Fruit fly (Drosophila melanogaster) whole organism, embryonic: ENCODE measurements around the gene CG4133.

Experiments used
- Ada2b ChIP-seq: fragments of 200-800 bp; sonication (Bioruptor generic); IDR thresholded peaks from 2 replicates; pipeline ENCODE4 v1.3.6; 2022; ENCODE audit warnings: missing biosample characterization, missing genetic modification characterization
- Aef1 ChIP-seq: fragments of 200-800 bp; sonication (Bioruptor generic); IDR thresholded peaks from 3 replicates; pipeline ENCODE4 v1.3.6; 2022; ENCODE audit warnings: missing biosample characterization, missing genetic modification characterization
- B-H1 ChIP-seq: fragments of 200-800 bp; sonication (Bioruptor generic); IDR thresholded peaks from 3 replicates; pipeline ENCODE4 v1.3.6; 2022; ENCODE audit warnings: missing biosample characterization, missing genetic modification characterization
- CG11085 ChIP-seq: fragments of 200-800 bp; sonication (Bioruptor generic); IDR thresholded peaks from 2 replicates; pipeline ENCODE4 v1.3.6; 2022; ENCODE audit warnings: missing biosample characterization, missing genetic modification characterization
- CG12071 ChIP-seq: fragments of 200-800 bp; sonication (Bioruptor generic); optimal IDR thresholded peaks from 3 replicates; lab custom pipeline; 2018; ENCODE audit warnings: missing biosample characterization, mild to moderate bottlenecking, missing genetic modification characterization
- CG14965 ChIP-seq: fragments of 200-800 bp; sonication (Bioruptor generic); optimal IDR thresholded peaks from 2 replicates; lab custom pipeline; 2016; ENCODE audit warnings: missing biosample characterization, missing genetic modification characterization, borderline replicate concordance
- CG15011 ChIP-seq: fragments of 200-800 bp; sonication (Bioruptor generic); optimal IDR thresholded peaks from 3 replicates; lab custom pipeline; 2018; ENCODE audit warnings: missing biosample characterization, mild to moderate bottlenecking, missing genetic modification characterization
- CG17186 ChIP-seq: fragments of 200-800 bp; sonication (Bioruptor generic); optimal IDR thresholded peaks from 3 replicates; lab custom pipeline; 2017; ENCODE audit warnings: missing biosample characterization, missing genetic modification reagents, missing genetic modification characterization
- CG1792 ChIP-seq: fragments of 200-800 bp; sonication (Bioruptor generic); optimal IDR thresholded peaks from 2 replicates; lab custom pipeline; 2016; ENCODE audit warnings: missing biosample characterization, missing genetic modification characterization
- CG18476 ChIP-seq: fragments of 200-800 bp; sonication (Bioruptor generic); optimal IDR thresholded peaks from 2 replicates; lab custom pipeline; 2016; ENCODE audit warnings: missing biosample characterization, mild to moderate bottlenecking, missing genetic modification characterization
- CG2712 ChIP-seq: fragments of 200-800 bp; optimal IDR thresholded peaks from 3 replicates; lab custom pipeline; 2019; ENCODE audit warnings: missing biosample characterization, mild to moderate bottlenecking, missing genetic modification characterization, moderate library complexity
- CG32767 ChIP-seq: fragments of 200-800 bp; sonication (Bioruptor generic); IDR thresholded peaks from 2 replicates; pipeline ENCODE4 v1.3.6; 2022; ENCODE audit warnings: missing biosample characterization, missing genetic modification characterization
- CG32772 ChIP-seq: fragments of 200-800 bp; sonication (Bioruptor generic); IDR thresholded peaks from 2 replicates; pipeline ENCODE4 v1.3.6; 2022; ENCODE audit warnings: missing biosample characterization, missing genetic modification characterization
- CG3281 ChIP-seq: fragments of 200-800 bp; sonication (Bioruptor generic); optimal IDR thresholded peaks from 3 replicates; lab custom pipeline; 2017; ENCODE audit warnings: missing biosample characterization, mild to moderate bottlenecking, missing genetic modification characterization
- CG33557 ChIP-seq: fragments of 200-800 bp; sonication (Bioruptor generic); optimal IDR thresholded peaks from 2 replicates; lab custom pipeline; 2019; ENCODE audit warnings: missing biosample characterization, mild to moderate bottlenecking, missing genetic modification characterization, moderate library complexity
- CG3407 ChIP-seq: fragments of 200-800 bp; sonication (Bioruptor generic); optimal IDR thresholded peaks from 2 replicates; lab custom pipeline; 2018; ENCODE audit warnings: missing biosample characterization, mild to moderate bottlenecking, missing genetic modification characterization
- CG3995 ChIP-seq: fragments of 200-800 bp; sonication (Bioruptor generic); optimal IDR thresholded peaks from 3 replicates; lab custom pipeline; 2016; ENCODE audit warnings: missing biosample characterization, missing genetic modification characterization
- CG4282 ChIP-seq: fragments of 200-800 bp; sonication (Bioruptor generic); optimal IDR thresholded peaks from 2 replicates; lab custom pipeline; 2016; ENCODE audit warnings: missing biosample characterization, missing genetic modification characterization
- CG6272 ChIP-seq: fragments of 200-800 bp; sonication (Bioruptor generic); IDR thresholded peaks from 2 replicates; pipeline ENCODE4 v1.3.6; 2022; ENCODE audit warnings: missing biosample characterization, missing genetic modification characterization
- CG6765 ChIP-seq: fragments of 200-800 bp; sonication (Bioruptor generic); optimal IDR thresholded peaks from 3 replicates; lab custom pipeline; 2017; ENCODE audit warnings: missing biosample characterization, mild to moderate bottlenecking, missing genetic modification characterization
- CG7987 ChIP-seq: fragments of 200-800 bp; sonication (Bioruptor generic); optimal IDR thresholded peaks from 2 replicates; lab custom pipeline; 2018; ENCODE audit warnings: missing biosample characterization, mild to moderate bottlenecking, missing genetic modification characterization, moderate library complexity
- CG8944 ChIP-seq: fragments of 200-800 bp; sonication (Bioruptor generic); optimal IDR thresholded peaks from 3 replicates; lab custom pipeline; 2016; ENCODE audit warnings: missing biosample characterization, missing genetic modification characterization
- CG9932 ChIP-seq: fragments of 200-800 bp; sonication (Bioruptor generic); IDR thresholded peaks from 2 replicates; pipeline ENCODE4 v1.3.6; 2022; ENCODE audit warnings: missing biosample characterization, missing genetic modification characterization
- Dek ChIP-seq: fragments of 200-800 bp; sonication (Bioruptor generic); optimal IDR thresholded peaks from 3 replicates; lab custom pipeline; 2019; ENCODE audit warnings: missing biosample characterization, mild to moderate bottlenecking, missing genetic modification characterization, moderate library complexity
- Dip2 ChIP-seq: fragments of 200-800 bp; sonication (Bioruptor generic); IDR thresholded peaks from 2 replicates; pipeline ENCODE4 v1.3.6; 2022; ENCODE audit warnings: missing biosample characterization, missing genetic modification characterization
- Dref ChIP-seq: fragments of 200-800 bp; sonication (Bioruptor generic); IDR thresholded peaks from 2 replicates; pipeline ENCODE4 v1.3.6; 2022; ENCODE audit warnings: missing biosample characterization, missing genetic modification characterization
- Hr78 ChIP-seq, 2 experiments: fragments of 200-800 bp in 1 of 2; fragments of >200 bp in 1 of 2; sonication (Bioruptor generic) in 1 of 2; optimal IDR thresholded peaks; 2 replicates each; lab custom pipeline; 2017 to 2019; ENCODE audit warnings: missing biosample characterization in 2 of 2, missing genetic modification characterization in 2 of 2, mild to moderate bottlenecking in 1 of 2, moderate library complexity in 1 of 2
- Neu2 ChIP-seq: fragments of 200-800 bp; sonication (Bioruptor generic); optimal IDR thresholded peaks from 3 replicates; lab custom pipeline; 2016; ENCODE audit warnings: missing biosample characterization, missing genetic modification characterization, borderline replicate concordance
- Pdp1 ChIP-seq, 2 experiments: fragments of 200-800 bp; sonication (Bioruptor generic); optimal IDR thresholded peaks; 3 replicates each; lab custom pipeline; 2016; ENCODE audit warnings: missing biosample characterization in 2 of 2, missing genetic modification characterization in 2 of 2, mild to moderate bottlenecking in 1 of 2, moderate library complexity in 1 of 2
- aop ChIP-seq: fragments of 200-800 bp; sonication (Bioruptor generic); IDR thresholded peaks from 2 replicates; pipeline ENCODE4 v1.3.6; 2022; ENCODE audit warnings: missing biosample characterization, missing genetic modification characterization
- bcd ChIP-seq: fragments of 200-800 bp; sonication (Bioruptor generic); optimal IDR thresholded peaks from 2 replicates; lab custom pipeline; 2017; ENCODE audit warnings: missing biosample characterization, mild to moderate bottlenecking, missing genetic modification characterization
- chn ChIP-seq: fragments of 200-800 bp; sonication (Bioruptor generic); optimal IDR thresholded peaks from 2 replicates; lab custom pipeline; 2016; ENCODE audit warnings: missing biosample characterization, missing genetic modification characterization
- crp ChIP-seq, 2 experiments: fragments of 200-800 bp; sonication (Bioruptor generic); optimal IDR thresholded peaks; 2 replicates in 1 of 2; 3 replicates in 1 of 2; lab custom pipeline; 2017; ENCODE audit warnings: missing biosample characterization in 2 of 2, missing genetic modification characterization in 2 of 2, mild to moderate bottlenecking in 1 of 2, moderate library complexity in 1 of 2
- exex ChIP-seq: fragments of 200-800 bp; sonication (Bioruptor generic); optimal IDR thresholded peaks from 4 replicates; lab custom pipeline; 2018; ENCODE audit warnings: missing biosample characterization, mild to moderate bottlenecking, missing genetic modification characterization, moderate library complexity
- gt ChIP-seq: fragments of 200-800 bp; sonication (Bioruptor generic); IDR thresholded peaks from 2 replicates; pipeline ENCODE4 v1.3.6; 2022; ENCODE audit warnings: missing biosample characterization, missing genetic modification characterization
- hth ChIP-seq: fragments of >200 bp; optimal IDR thresholded peaks from 2 replicates; lab custom pipeline; 2017; ENCODE audit warnings: inconsistent platforms
- kni ChIP-seq: fragments of 200-800 bp; sonication (Bioruptor generic); optimal IDR thresholded peaks from 3 replicates; lab custom pipeline; 2017; ENCODE audit warnings: mild to moderate bottlenecking, missing biosample characterization, missing genetic modification reagents, missing genetic modification characterization
- knrl ChIP-seq: fragments of 200-800 bp; sonication (Bioruptor generic); IDR thresholded peaks from 3 replicates; pipeline ENCODE4 v1.3.6; 2022; ENCODE audit warnings: missing biosample characterization, missing genetic modification characterization; ENCODE audit not compliant: partially characterized antibody
- lab ChIP-seq: fragments of 200-800 bp; sonication (Bioruptor generic); optimal IDR thresholded peaks from 3 replicates; lab custom pipeline; 2017; ENCODE audit warnings: missing biosample characterization, missing genetic modification characterization, mild to moderate bottlenecking, moderate library complexity, missing genetic modification reagents
- lilli ChIP-seq: fragments of 200-800 bp; sonication (Bioruptor generic); optimal IDR thresholded peaks from 3 replicates; lab custom pipeline; 2016; ENCODE audit warnings: missing biosample characterization, missing genetic modification characterization
- luna ChIP-seq: fragments of 200-800 bp; sonication (Bioruptor generic); optimal IDR thresholded peaks from 2 replicates; lab custom pipeline; 2016; ENCODE audit warnings: missing biosample characterization, missing genetic modification characterization
- pan ChIP-seq, 4 experiments: fragments of >200 bp in 3 of 4; fragments of 200-800 bp in 1 of 4; sonication (Bioruptor generic) in 1 of 4; optimal IDR thresholded peaks in 3 of 4; IDR thresholded peaks in 1 of 4; 2 replicates each; pipeline versions ENCODE4 v1.3.6 to Lab custom; 2017 to 2022; ENCODE audit warnings: missing biosample characterization in 2 of 4, missing genetic modification characterization in 2 of 4, mixed read lengths in 1 of 4
- sim ChIP-seq: fragments of 200-800 bp; sonication (Bioruptor generic); IDR thresholded peaks from 2 replicates; pipeline ENCODE4 v1.3.6; 2022; ENCODE audit warnings: missing biosample characterization, missing genetic modification characterization
- slbo ChIP-seq: fragments of 200-800 bp; sonication (Bioruptor generic); IDR thresholded peaks from 2 replicates; pipeline ENCODE4 v1.3.6; 2022; ENCODE audit warnings: missing biosample characterization, missing genetic modification characterization
- vnd ChIP-seq: fragments of 200-800 bp; sonication (Bioruptor generic); IDR thresholded peaks from 3 replicates; pipeline ENCODE4 v1.3.6; 2022; ENCODE audit warnings: missing biosample characterization, missing genetic modification characterization; ENCODE audit not compliant: partially characterized antibody
- z ChIP-seq: fragments of 200-800 bp; sonication (Bioruptor generic); IDR thresholded peaks from 3 replicates; pipeline ENCODE4 v1.3.6; 2022; ENCODE audit warnings: missing biosample characterization, missing genetic modification characterization
- zf30C ChIP-seq: fragments of 200-800 bp; sonication (Bioruptor generic); optimal IDR thresholded peaks from 3 replicates; lab custom pipeline; 2018; ENCODE audit warnings: missing biosample characterization, mild to moderate bottlenecking, missing genetic modification characterization

The CG4133 gene

dm6 chr2L:414593-415399, 40.5 kb upstream of the CG4133 start, which contains the start of the genes AP-2alpha and ebi (continued):
- TF ChIP-seq CG2712 (peak; percentile 85), CG3995 (GFP tag; lab: Kevin White, UChicago) (peak; percentile 68), CG6765 (GFP tag; lab: Kevin White, UChicago) (peak; percentile 59), Hr78 (GFP tag; optimal IDR thresholded peaks at IDR 0.05; lab: Kevin White, UChicago) (no peak), CG32772 (GFP tag; lab: Robert Waterston, UW) (peak; percentile 91), sim (GFP tag; lab: Robert Waterston, UW) (0 out of 2 replicates have a peak, but pooled peaks have one; percentile 26), CG14965 (GFP tag; lab: Kevin White, UChicago) (peak; percentile 91), lilli (GFP tag; lab: Kevin White, UChicago) (peak; percentile 92), Dref (GFP tag; lab: Robert Waterston, UW) (peak; percentile 35; the same call in 1 of the 2 replicates), CG33557 (GFP tag; lab: Kevin White, UChicago) (peak; percentile 85), CG15011 (GFP tag; lab: Kevin White, UChicago) (peak; percentile 61), chn (GFP tag; lab: Kevin White, UChicago) (peak; percentile 94), Pdp1 (GFP tag; optimal IDR thresholded peaks at IDR 0.05; lab: Kevin White, UChicago) (peak; percentile 91 to 94), luna (GFP tag; lab: Kevin White, UChicago) (peak; percentile 67), kni (GFP tag; lab: Kevin White, UChicago) (peak; percentile 57), CG12071 (GFP tag; lab: Kevin White, UChicago) (no peak), CG1792 (GFP tag; lab: Kevin White, UChicago) (peak; percentile 85), slbo (peak; percentile 95), vnd (GFP tag; lab: Robert Waterston, UW) (no peak), CG4282 (GFP tag; lab: Kevin White, UChicago) (peak; percentile 91), exex (peak; percentile 42), Dek (tag; lab: Kevin White, UChicago) (peak; percentile 83), CG3407 (peak; percentile 71), CG3281 (GFP tag; lab: Kevin White, UChicago) (peak; percentile 74), B-H1 (GFP tag; lab: Robert Waterston, UW) (peak; percentile 70; the same call in 2 of the 3 replicates), CG9932 (GFP tag; lab: Robert Waterston, UW) (peak; percentile 95), CG17186 (peak; percentile 91), CG6272 (GFP tag; lab: Robert Waterston, UW) (peak; percentile 92), knrl (GFP tag; lab: Robert Waterston, UW) (peak; percentile 51; the same call in 1 of the 3 replicates), CG32767 (peak; percentile 84), CG18476 (GFP tag; lab: Kevin White, UChicago) (peak; percentile 73), Ada2b (peak; percentile 69), CG11085 (GFP tag; lab: Robert Waterston, UW) (peak; percentile 78), zf30C (no peak), pan (optimal IDR thresholded peaks at IDR 0.05; lab: Kevin White, UChicago) (no peak), pan (GFP tag; optimal IDR thresholded peaks at IDR 0.05 in 1 of 2, IDR thresholded peaks at IDR 0.05 in 1 of 2) (peak in 1 of 2 experiments; percentile 82), bcd (peak; percentile 91), hth (no peak), CG7987 (GFP tag; lab: Kevin White, UChicago) (no peak), CG8944 (GFP tag; lab: Kevin White, UChicago) (peak; percentile 95), Neu2 (GFP tag; lab: Kevin White, UChicago) (peak; percentile 79), Dip2 (GFP tag; lab: Robert Waterston, UW) (0 out of 2 replicates have a peak, but pooled peaks have one; percentile 45), crp (GFP tag; optimal IDR thresholded peaks at IDR 0.05; lab: Kevin White, UChicago) (peak in 1 of 2 experiments; percentile 52), gt (peak; percentile 77), aop (GFP tag; lab: Robert Waterston, UW) (no peak), z (GFP tag; lab: Robert Waterston, UW) (peak; percentile 15; the same call in 1 of the 3 replicates), lab (GFP tag; lab: Kevin White, UChicago) (peak; percentile 83), Aef1 (peak; percentile 92)
